Fruit fly (Drosophila melanogaster) whole organism, wandering third instar larva: ENCODE data around the gene mbo.

Source experiments
- Abd-B ChIP-seq: fragments of >200 bp; optimal IDR thresholded peaks from 2 replicates; lab custom pipeline; 2017; ENCODE audit warnings: missing biosample characterization, missing genetic modification characterization
- CG32264 ChIP-seq: fragments of 200-800 bp; sonication (Bioruptor generic); optimal IDR thresholded peaks from 2 replicates; lab custom pipeline; 2016; ENCODE audit warnings: missing biosample characterization, missing genetic modification characterization
- CG9705 ChIP-seq: fragments of 200-800 bp; sonication (Bioruptor generic); optimal IDR thresholded peaks from 2 replicates; lab custom pipeline; 2018; ENCODE audit warnings: missing biosample characterization, mild to moderate bottlenecking, missing genetic modification characterization
- CrebA ChIP-seq: fragments of 200-800 bp; sonication (Bioruptor generic); optimal IDR thresholded peaks from 2 replicates; lab custom pipeline; 2016; ENCODE audit warnings: missing biosample characterization, mild to moderate bottlenecking, missing genetic modification characterization, borderline replicate concordance
- Dfd ChIP-seq: fragments of >200 bp; optimal IDR thresholded peaks from 2 replicates; lab custom pipeline; 2017; ENCODE audit warnings: missing biosample characterization, missing genetic modification characterization
- Dif ChIP-seq: fragments of 200-275, 200-300 bp; sonication (Bioruptor generic); optimal IDR thresholded peaks from 2 replicates; lab custom pipeline; 2018; ENCODE audit warnings: missing biosample characterization, missing genetic modification characterization; ENCODE audit not compliant: partially characterized antibody
- GATAd ChIP-seq: sonication (Bioruptor generic); optimal IDR thresholded peaks from 2 replicates; lab custom pipeline; 2016; ENCODE audit warnings: missing biosample characterization, missing genetic modification characterization
- HLH106 ChIP-seq: fragments of 200-800 bp; optimal IDR thresholded peaks from 3 replicates; lab custom pipeline; 2019; ENCODE audit warnings: missing biosample characterization, mild to moderate bottlenecking, missing genetic modification characterization, moderate library complexity
- Hnf4 ChIP-seq: fragments of 200-800 bp; sonication (Bioruptor generic); optimal IDR thresholded peaks from 2 replicates; lab custom pipeline; 2016; ENCODE audit warnings: missing biosample characterization, mild to moderate bottlenecking, missing genetic modification characterization
- Hr78 ChIP-seq: fragments of >200 bp; optimal IDR thresholded peaks from 2 replicates; lab custom pipeline; 2017; ENCODE audit warnings: missing biosample characterization, missing genetic modification characterization
- Hr83 ChIP-seq: fragments of 200-300 bp; sonication (Bioruptor generic); optimal IDR thresholded peaks from 2 replicates; lab custom pipeline; 2016; ENCODE audit warnings: missing biosample characterization, mild to moderate bottlenecking, missing genetic modification characterization, moderate library complexity; ENCODE audit not compliant: poor library complexity, severe bottlenecking
- Jra ChIP-seq: sonication (Bioruptor generic); optimal IDR thresholded peaks from 2 replicates; lab custom pipeline; 2016; ENCODE audit warnings: missing biosample characterization, missing genetic modification characterization
- Mio ChIP-seq: sonication (Bioruptor generic); optimal IDR thresholded peaks from 2 replicates; lab custom pipeline; 2016; ENCODE audit warnings: missing biosample characterization, missing genetic modification characterization
- Myc ChIP-seq: fragments of >200 bp; optimal IDR thresholded peaks from 2 replicates; lab custom pipeline; 2017
- N ChIP-seq: fragments of >200 bp; optimal IDR thresholded peaks from 2 replicates; lab custom pipeline; 2018; ENCODE audit warnings: missing biosample characterization, missing external identifiers, missing genetic modification characterization
- OdsH ChIP-seq: fragments of 200-800 bp; sonication (Bioruptor generic); optimal IDR thresholded peaks from 2 replicates; lab custom pipeline; 2016; ENCODE audit warnings: missing biosample characterization, mild to moderate bottlenecking, missing genetic modification characterization
- Rel ChIP-seq, 2 experiments: fragments of 200-800 bp; sonication (Bioruptor generic) in 1 of 2; optimal IDR thresholded peaks; 2 replicates in 1 of 2; 3 replicates in 1 of 2; lab custom pipeline; 2016 to 2019; ENCODE audit warnings: mild to moderate bottlenecking in 2 of 2, missing biosample characterization in 2 of 2, missing genetic modification characterization in 2 of 2, moderate library complexity in 1 of 2
- Sp1 ChIP-seq: fragments of 200-800 bp; sonication (Bioruptor generic); optimal IDR thresholded peaks from 3 replicates; lab custom pipeline; 2019; ENCODE audit warnings: missing biosample characterization, mild to moderate bottlenecking, missing genetic modification characterization, moderate library complexity
- Vsx2 ChIP-seq: fragments of 200-300, 225-300 bp; sonication (Bioruptor generic); optimal IDR thresholded peaks from 2 replicates; lab custom pipeline; 2018; ENCODE audit warnings: missing biosample characterization, missing genetic modification characterization; ENCODE audit not compliant: partially characterized antibody
- br ChIP-seq: fragments of 200-800 bp; sonication (Bioruptor generic); optimal IDR thresholded peaks from 2 replicates; lab custom pipeline; 2016; ENCODE audit warnings: missing biosample characterization, missing genetic modification characterization
- brk ChIP-seq: fragments of 200-800 bp; sonication (Bioruptor generic); optimal IDR thresholded peaks from 2 replicates; lab custom pipeline; 2016; ENCODE audit warnings: missing biosample characterization, mild to moderate bottlenecking, missing genetic modification characterization
- dl ChIP-seq, 2 experiments: fragments of 175-275, 200-275 bp in 1 of 2; fragments of 200-275 bp in 1 of 2; sonication (Bioruptor generic); optimal IDR thresholded peaks; lab custom pipeline; 2018; ENCODE audit warnings: mild to moderate bottlenecking in 2 of 2, missing biosample characterization in 2 of 2, missing genetic modification characterization in 2 of 2, moderate library complexity in 2 of 2; ENCODE audit not compliant: partially characterized antibody in 2 of 2, insufficient read depth in 1 of 2
- dmrt93B ChIP-seq: fragments of 200-800 bp; sonication (Bioruptor generic); optimal IDR thresholded peaks from 2 replicates; lab custom pipeline; 2018; ENCODE audit warnings: missing biosample characterization, mild to moderate bottlenecking, missing genetic modification characterization
- dsf ChIP-seq: sonication (Bioruptor generic); optimal IDR thresholded peaks from 2 replicates; lab custom pipeline; 2016; ENCODE audit warnings: missing biosample characterization, missing genetic modification characterization, borderline replicate concordance
- ey ChIP-seq: fragments of 200-800 bp; sonication (Bioruptor generic); optimal IDR thresholded peaks from 2 replicates; lab custom pipeline; 2016; ENCODE audit warnings: missing biosample characterization, missing genetic modification characterization
- foxo ChIP-seq, 2 experiments: fragments of 200-800 bp; sonication (Bioruptor generic); optimal IDR thresholded peaks; 2 replicates in 1 of 2; 3 replicates in 1 of 2; lab custom pipeline; 2016 to 2017; ENCODE audit warnings: missing biosample characterization in 2 of 2, missing genetic modification characterization in 2 of 2
- fru ChIP-seq: fragments of 200-800 bp; sonication (Bioruptor generic); optimal IDR thresholded peaks from 3 replicates; lab custom pipeline; 2016; ENCODE audit warnings: missing biosample characterization, mild to moderate bottlenecking, missing genetic modification characterization
- h ChIP-seq: fragments of 200-800 bp; sonication (Bioruptor generic); optimal IDR thresholded peaks from 3 replicates; lab custom pipeline; 2016; ENCODE audit warnings: missing biosample characterization, mild to moderate bottlenecking, missing genetic modification characterization
- jim ChIP-seq: fragments of 175-275, 200-325 bp; sonication (Bioruptor generic); optimal IDR thresholded peaks from 2 replicates; lab custom pipeline; 2016; ENCODE audit warnings: missing biosample characterization, mild to moderate bottlenecking, missing genetic modification characterization
- lola ChIP-seq: fragments of >200 bp; optimal IDR thresholded peaks from 2 replicates; lab custom pipeline; 2017; ENCODE audit warnings: missing biosample characterization, missing genetic modification characterization
- pan ChIP-seq: fragments of >200 bp; optimal IDR thresholded peaks from 2 replicates; lab custom pipeline; 2017
- psq ChIP-seq: fragments of 200-800 bp; sonication (Bioruptor generic); optimal IDR thresholded peaks from 3 replicates; lab custom pipeline; 2017; ENCODE audit warnings: missing biosample characterization, mild to moderate bottlenecking, missing genetic modification characterization, moderate library complexity
- rgr ChIP-seq: fragments of 200-800 bp; sonication (Bioruptor generic); optimal IDR thresholded peaks from 3 replicates; lab custom pipeline; 2016; ENCODE audit warnings: missing biosample characterization, mild to moderate bottlenecking, missing genetic modification characterization
- sage ChIP-seq: fragments of 200-800 bp; sonication (Bioruptor generic); optimal IDR thresholded peaks from 2 replicates; lab custom pipeline; 2016; ENCODE audit warnings: missing biosample characterization, mild to moderate bottlenecking, missing genetic modification characterization
- sv ChIP-seq: fragments of 200-800 bp; sonication (Bioruptor generic); optimal IDR thresholded peaks from 3 replicates; lab custom pipeline; 2016; ENCODE audit warnings: missing biosample characterization, missing genetic modification characterization
- tai ChIP-seq: sonication (Bioruptor generic); optimal IDR thresholded peaks from 2 replicates; lab custom pipeline; 2016; ENCODE audit warnings: missing biosample characterization, missing genetic modification characterization
- usp ChIP-seq: fragments of >200 bp; optimal IDR thresholded peaks from 2 replicates; lab custom pipeline; 2017; ENCODE audit warnings: missing biosample characterization, missing genetic modification characterization
- woc ChIP-seq: sonication (Bioruptor generic); optimal IDR thresholded peaks from 2 replicates; lab custom pipeline; 2016; ENCODE audit warnings: missing biosample characterization, mild to moderate bottlenecking, missing genetic modification characterization

mbo gene

dm6 chr3R:12717588-12718535 is 39.0 kb upstream of the mbo start:
- TF ChIP-seq CG9705 (GFP tag; lab: Kevin White, UChicago) (no peak), fru (GFP tag; lab: Kevin White, UChicago) (peak; percentile 61), sv (no peak), Hr78 (GFP tag; lab: Kevin White, UChicago) (no peak), brk (GFP tag; lab: Kevin White, UChicago) (no peak), br (GFP tag; lab: Kevin White, UChicago) (peak; percentile 28), jim (no peak), usp (GFP tag; lab: Kevin White, UChicago) (no peak), pan (lab: Kevin White, UChicago) (no peak), Hr83 (GFP tag; lab: Kevin White, UChicago) (no peak), tai (GFP tag; lab: Kevin White, UChicago) (no peak), Hnf4 (GFP tag; lab: Kevin White, UChicago) (no peak), Vsx2 (peak; percentile 39), OdsH (GFP tag; lab: Kevin White, UChicago) (peak; percentile 59), foxo (GFP tag; optimal IDR thresholded peaks at IDR 0.05; lab: Kevin White, UChicago) (peak in 1 of 2 experiments; percentile 65), Sp1 (GFP tag; lab: Kevin White, UChicago) (peak; percentile 26), HLH106 (tag; lab: Kevin White, UChicago) (no peak), rgr (peak; percentile 45), GATAd (GFP tag; lab: Kevin White, UChicago) (no peak), lola (GFP tag; lab: Kevin White, UChicago) (no peak), Dif (GFP tag; lab: Kevin White, UChicago) (no peak), Myc (lab: Kevin White, UChicago) (no peak), psq (GFP tag; lab: Kevin White, UChicago) (no peak), woc (GFP tag; lab: Kevin White, UChicago) (peak; percentile 11), sage (no peak), CrebA (GFP tag; lab: Kevin White, UChicago) (no peak), dsf (GFP tag; lab: Kevin White, UChicago) (no peak), N (GFP tag; lab: Kevin White, UChicago) (no peak), dmrt93B (GFP tag; lab: Kevin White, UChicago) (no peak), CG32264 (GFP tag; lab: Kevin White, UChicago) (no peak), dl (GFP tag; optimal IDR thresholded peaks at IDR 0.05; lab: Kevin White, UChicago; ENCODE audit: insufficient read depth in 1 of 2, partially characterized antibody in 2 of 2) (no peak), Jra (no peak), h (GFP tag; lab: Kevin White, UChicago) (peak; percentile 45), Rel (GFP tag; optimal IDR thresholded peaks at IDR 0.05; lab: Kevin White, UChicago) (peak; percentile 13), Rel (tag; optimal IDR thresholded peaks at IDR 0.05; lab: Kevin White, UChicago) (peak; percentile 29), Mio (no peak), Abd-B (GFP tag; lab: Kevin White, UChicago) (no peak), ey (GFP tag; lab: Kevin White, UChicago) (peak; percentile 29), Dfd (no peak)
- TF ChIP-seq, all 38 proteins: peak for 11

- TF ChIP-seq Hr78 (GFP tag; lab: Kevin White, UChicago), result no peak
- TF ChIP-seq Hr83 (GFP tag; lab: Kevin White, UChicago), result no peak
- no peak for TF ChIP-seq psq (GFP tag; lab: Kevin White, UChicago)
- TF ChIP-seq dl (GFP tag; optimal IDR thresholded peaks at IDR 0.05; lab: Kevin White, UChicago; ENCODE audit: insufficient read depth in 1 of 2, partially characterized antibody in 2 of 2), result no peak
- no peak for TF ChIP-seq OdsH (GFP tag; lab: Kevin White, UChicago)
- no peak for TF ChIP-seq dmrt93B (GFP tag; lab: Kevin White, UChicago)
- no peak for TF ChIP-seq rgr
- TF ChIP-seq Dfd, result no peak
- TF ChIP-seq usp (GFP tag; lab: Kevin White, UChicago), result no peak
Observed at dm6 chr3R:12716894-12717293, 38.0 kb upstream of the mbo start.
